Worm (Caenorhabditis elegans) whole organism, late embryonic: ENCODE results near the gene pms-2.

Experiments used
- C38D4.7 ChIP-seq: fragments of 200-800 bp; sonication (Bioruptor generic); optimal IDR thresholded peaks from 2 replicates; lab custom pipeline; 2018; ENCODE audit warnings: mild to moderate bottlenecking, missing genetic modification characterization, moderate library complexity, missing compliant biosample characterization
- F13H6.1 ChIP-seq: sonication (generic microtip); optimal IDR thresholded peaks from 2 replicates; lab custom pipeline; 2016; ENCODE audit warnings: missing genetic modification characterization, missing compliant biosample characterization
- K09A11.1 ChIP-seq: sonication (generic microtip); optimal IDR thresholded peaks from 2 replicates; lab custom pipeline; 2017; ENCODE audit warnings: antibody characterized with exemption, mild to moderate bottlenecking, missing genetic modification characterization, missing compliant biosample characterization; ENCODE audit not compliant: insufficient read depth
- T23F11.4 ChIP-seq: fragments of 200-800 bp; sonication (Bioruptor generic); optimal IDR thresholded peaks from 2 replicates; lab custom pipeline; 2018; ENCODE audit warnings: mild to moderate bottlenecking, missing genetic modification characterization, missing compliant biosample characterization
- ahr-1 ChIP-seq: sonication (generic microtip); optimal IDR thresholded peaks from 2 replicates; lab custom pipeline; 2016; ENCODE audit warnings: missing genetic modification characterization, missing compliant biosample characterization
- ama-1 ChIP-seq: fragments of 150-350 bp; optimal IDR thresholded peaks from 2 replicates; lab custom pipeline; 2014
- ceh-14 ChIP-seq: sonication (generic microtip); optimal IDR thresholded peaks from 2 replicates; lab custom pipeline; 2016; ENCODE audit warnings: missing genotype, missing genetic modification characterization, missing compliant biosample characterization
- ceh-18 ChIP-seq: sonication (generic microtip); optimal IDR thresholded peaks from 2 replicates; lab custom pipeline; 2016; ENCODE audit warnings: missing genetic modification characterization, missing compliant biosample characterization
- ceh-30 ChIP-seq: fragments of 150-350 bp; optimal IDR thresholded peaks from 2 replicates; lab custom pipeline; 2014; ENCODE audit warnings: missing biosample characterization, missing genetic modification characterization
- ceh-31 ChIP-seq: sonication (generic microtip); optimal IDR thresholded peaks from 2 replicates; lab custom pipeline; 2016; ENCODE audit warnings: missing genetic modification characterization, missing compliant biosample characterization
- ceh-45 ChIP-seq: fragments of 200-800 bp; sonication (Bioruptor generic); IDR thresholded peaks from 2 replicates; pipeline ENCODE4 v1.3.6; 2022; ENCODE audit warnings: missing genetic modification reagents, missing genetic modification characterization, missing compliant biosample characterization
- ceh-6 ChIP-seq: fragments of 200-800 bp; sonication (Bioruptor generic); optimal IDR thresholded peaks from 2 replicates; lab custom pipeline; 2018; ENCODE audit warnings: mild to moderate bottlenecking, missing genetic modification characterization, missing compliant biosample characterization
- ceh-9 ChIP-seq: sonication (generic microtip); optimal IDR thresholded peaks from 2 replicates; lab custom pipeline; 2016; ENCODE audit warnings: mild to moderate bottlenecking, missing genetic modification characterization, inconsistent platforms, missing compliant biosample characterization
- che-1 ChIP-seq: sonication (generic microtip); optimal IDR thresholded peaks from 2 replicates; lab custom pipeline; 2016; ENCODE audit warnings: mild to moderate bottlenecking, missing genetic modification characterization, missing compliant biosample characterization
- dmd-4 ChIP-seq: sonication (generic microtip); optimal IDR thresholded peaks from 2 replicates; lab custom pipeline; 2016; ENCODE audit warnings: borderline replicate concordance, missing genetic modification characterization, missing compliant biosample characterization
- elt-4 ChIP-seq: sonication (generic microtip); optimal IDR thresholded peaks from 2 replicates; lab custom pipeline; 2016; ENCODE audit warnings: missing genetic modification characterization, missing compliant biosample characterization
- ets-4 ChIP-seq: sonication (generic microtip); optimal IDR thresholded peaks from 2 replicates; lab custom pipeline; 2016; ENCODE audit warnings: missing genetic modification characterization, missing compliant biosample characterization
- fax-1 ChIP-seq: sonication (generic microtip); optimal IDR thresholded peaks from 2 replicates; lab custom pipeline; 2016; ENCODE audit warnings: missing genotype, missing genetic modification characterization, missing compliant biosample characterization
- hlh-13 ChIP-seq: fragments of 200-800 bp; sonication (Bioruptor generic); optimal IDR thresholded peaks from 2 replicates; lab custom pipeline; 2018; ENCODE audit warnings: mild to moderate bottlenecking, missing genetic modification characterization, missing compliant biosample characterization
- hlh-6 ChIP-seq: sonication (generic microtip); optimal IDR thresholded peaks from 2 replicates; lab custom pipeline; 2016; ENCODE audit warnings: missing genotype, missing genetic modification characterization, missing compliant biosample characterization
- hlh-8 ChIP-seq: sonication (generic microtip); optimal IDR thresholded peaks from 2 replicates; lab custom pipeline; 2016; ENCODE audit warnings: missing genotype, missing genetic modification characterization, missing compliant biosample characterization
- lim-6 ChIP-seq: sonication (generic microtip); optimal IDR thresholded peaks from 2 replicates; lab custom pipeline; 2016; ENCODE audit warnings: missing genetic modification characterization, missing compliant biosample characterization
- lin-11 ChIP-seq: fragments of 200-800 bp; sonication (Bioruptor generic); optimal IDR thresholded peaks from 2 replicates; lab custom pipeline; 2018; ENCODE audit warnings: mild to moderate bottlenecking, missing genetic modification characterization, missing compliant biosample characterization
- madf-2 ChIP-seq: sonication (generic microtip); optimal IDR thresholded peaks from 2 replicates; lab custom pipeline; 2017; ENCODE audit warnings: missing genetic modification characterization, missing compliant biosample characterization
- mec-3 ChIP-seq: sonication (generic microtip); optimal IDR thresholded peaks from 2 replicates; lab custom pipeline; 2016; ENCODE audit warnings: borderline replicate concordance, missing genetic modification characterization, missing compliant biosample characterization
- nfya-1 ChIP-seq: sonication (generic microtip); optimal IDR thresholded peaks from 2 replicates; lab custom pipeline; 2017; ENCODE audit warnings: missing genetic modification characterization, mild to moderate bottlenecking, missing compliant biosample characterization, antibody characterized with exemption, moderate library complexity
- nhr-11 ChIP-seq: fragments of 150-350 bp; optimal IDR thresholded peaks from 2 replicates; lab custom pipeline; 2014; ENCODE audit warnings: missing biosample characterization, missing genetic modification characterization
- nhr-232 ChIP-seq: sonication (generic microtip); optimal IDR thresholded peaks from 2 replicates; lab custom pipeline; 2016; ENCODE audit warnings: missing genetic modification characterization, missing compliant biosample characterization
- npax-4 ChIP-seq: sonication (generic microtip); optimal IDR thresholded peaks from 2 replicates; lab custom pipeline; 2016; ENCODE audit warnings: missing genetic modification characterization, missing compliant biosample characterization
- odd-2 ChIP-seq: sonication (generic microtip); optimal IDR thresholded peaks from 2 replicates; lab custom pipeline; 2017; ENCODE audit warnings: antibody characterized with exemption, mild to moderate bottlenecking, missing genetic modification characterization, missing compliant biosample characterization
- pat-9 ChIP-seq: fragments of 200-800 bp; sonication (Bioruptor generic); optimal IDR thresholded peaks from 2 replicates; lab custom pipeline; 2018; ENCODE audit warnings: mild to moderate bottlenecking, missing genetic modification characterization, moderate library complexity, missing compliant biosample characterization
- pax-1 ChIP-seq: fragments of 150-350 bp; optimal IDR thresholded peaks from 2 replicates; lab custom pipeline; 2014; ENCODE audit warnings: missing biosample characterization, missing genetic modification characterization
- pha-4 ChIP-seq: fragments of 150-350 bp; optimal IDR thresholded peaks from 2 replicates; lab custom pipeline; 2018; ENCODE audit warnings: missing biosample characterization, missing genetic modification reagents, missing genetic modification characterization
- pqm-1 ChIP-seq: sonication (generic microtip); optimal IDR thresholded peaks from 2 replicates; lab custom pipeline; 2016; ENCODE audit warnings: missing genetic modification characterization, missing compliant biosample characterization
- pros-1 ChIP-seq: fragments of 150-350 bp; optimal IDR thresholded peaks from 2 replicates; lab custom pipeline; 2014; ENCODE audit warnings: missing biosample characterization, missing genetic modification reagents, missing genetic modification characterization
- rnt-1 ChIP-seq: sonication (generic microtip); optimal IDR thresholded peaks from 2 replicates; lab custom pipeline; 2016; ENCODE audit warnings: missing genetic modification characterization, missing compliant biosample characterization
- sox-2 ChIP-seq: fragments of 200-800 bp; sonication (Bioruptor generic); IDR thresholded peaks from 2 replicates; pipeline ENCODE4 v1.3.6; 2022; ENCODE audit warnings: missing genetic modification reagents, missing genetic modification characterization, missing compliant biosample characterization
- sox-4 ChIP-seq: sonication (generic microtip); optimal IDR thresholded peaks from 2 replicates; lab custom pipeline; 2017; ENCODE audit warnings: mild to moderate bottlenecking, missing genetic modification characterization, inconsistent platforms, missing compliant biosample characterization
- syd-9 ChIP-seq: sonication (generic microtip); optimal IDR thresholded peaks from 2 replicates; lab custom pipeline; 2016; ENCODE audit warnings: mild to moderate bottlenecking, missing genetic modification characterization, moderate library complexity, missing compliant biosample characterization
- tbx-2 ChIP-seq: sonication (generic microtip); optimal IDR thresholded peaks from 2 replicates; lab custom pipeline; 2016; ENCODE audit warnings: missing genetic modification characterization, missing compliant biosample characterization
- ttx-3 ChIP-seq: sonication (generic microtip); optimal IDR thresholded peaks from 2 replicates; lab custom pipeline; 2016; ENCODE audit warnings: missing genetic modification reagents, missing genetic modification characterization, missing compliant biosample characterization
- unc-3 ChIP-seq, 2 experiments: fragments of 200-800 bp in 1 of 2; sonication (Bioruptor generic) in 1 of 2; sonication (generic microtip) in 1 of 2; conservative IDR thresholded peaks in 1 of 2; optimal IDR thresholded peaks in 1 of 2; 2 replicates each; pipeline versions ENCODE4 v1.3.6 to Lab custom; 2016 to 2022; ENCODE audit warnings: missing compliant biosample characterization in 2 of 2, missing genetic modification characterization in 2 of 2, missing genetic modification reagents in 1 of 2
- unc-42 ChIP-seq: sonication (generic microtip); optimal IDR thresholded peaks from 2 replicates; lab custom pipeline; 2016; ENCODE audit warnings: missing genotype, missing genetic modification characterization, missing compliant biosample characterization
- unc-55 ChIP-seq: sonication (generic microtip); optimal IDR thresholded peaks from 2 replicates; lab custom pipeline; 2017; ENCODE audit warnings: missing biosample characterization, missing genetic modification reagents, missing genetic modification characterization
- zip-5 ChIP-seq: sonication (generic microtip); optimal IDR thresholded peaks from 2 replicates; lab custom pipeline; 2016; ENCODE audit warnings: missing genetic modification characterization, missing compliant biosample characterization
- ztf-16 ChIP-seq: sonication (generic microtip); optimal IDR thresholded peaks from 2 replicates; lab custom pipeline; 2017; ENCODE audit warnings: missing genetic modification characterization, missing compliant biosample characterization

The pms-2 gene

ce11 chrV:11526927-11527491, 43.4 kb downstream of the pms-2 start:
- TF ChIP-seq ceh-31 = no peak
- TF ChIP-seq ceh-9 (tag; lab: Kevin White, UChicago) = no peak
- TF ChIP-seq che-1 (tag; lab: Kevin White, UChicago) = no peak
- no peak for TF ChIP-seq C38D4.7 (GFP tag; lab: Kevin White, UChicago)
- TF ChIP-seq hlh-8 (tag; lab: Kevin White, UChicago) = no peak
- no peak for TF ChIP-seq madf-2 (tag; lab: Kevin White, UChicago)
- TF ChIP-seq sox-4 (tag; lab: Kevin White, UChicago) = no peak

- no peak for TF ChIP-seq unc-3 (GFP tag; conservative IDR thresholded peaks at IDR 0.05; lab: Robert Waterston, UW)
- no peak for TF ChIP-seq unc-3 (tag; optimal IDR thresholded peaks at IDR 0.05; lab: Kevin White, UChicago)
- peak; percentile 59 for TF ChIP-seq nfya-1 (tag; lab: Kevin White, UChicago)
These were observed 45.1 kb downstream of the pms-2 start for ce11 chrV:11525338-11525737.

- TF ChIP-seq madf-2 (tag; lab: Kevin White, UChicago) = peak; percentile 42
- TF ChIP-seq nhr-232 (tag; lab: Kevin White, UChicago) = no peak
- no peak for TF ChIP-seq dmd-4 (tag; lab: Kevin White, UChicago)
- peak; percentile 57 for TF ChIP-seq tbx-2 (tag; lab: Kevin White, UChicago)
- peak; percentile 36 for TF ChIP-seq ceh-14 (tag; lab: Kevin White, UChicago)
- TF ChIP-seq pros-1 (tag; lab: Kevin White, UChicago) = no peak
- peak; percentile 40 for TF ChIP-seq lin-11 (tag; lab: Kevin White, UChicago)
- TF ChIP-seq ceh-9 (tag; lab: Kevin White, UChicago) = no peak
- no peak for TF ChIP-seq syd-9
- TF ChIP-seq ahr-1 = no peak
- peak; percentile 63 for TF ChIP-seq che-1 (tag; lab: Kevin White, UChicago)
- no peak for TF ChIP-seq elt-4 (tag; lab: Kevin White, UChicago)
- no peak for TF ChIP-seq ama-1 (lab: Kevin White, UChicago)
- TF ChIP-seq sox-4 (tag; lab: Kevin White, UChicago) = peak; percentile 34
- peak; percentile 50; the same call in 1 of the 2 replicates for TF ChIP-seq unc-3 (GFP tag; conservative IDR thresholded peaks at IDR 0.05; lab: Robert Waterston, UW)
- TF ChIP-seq unc-3 (tag; optimal IDR thresholded peaks at IDR 0.05; lab: Kevin White, UChicago) = peak; percentile 49
- peak; percentile 33 for TF ChIP-seq K09A11.1
- peak; percentile 9 for TF ChIP-seq ets-4 (tag; lab: Kevin White, UChicago)
- no peak for TF ChIP-seq hlh-8 (tag; lab: Kevin White, UChicago)
- TF ChIP-seq pax-1 = no peak
- TF ChIP-seq unc-55 (GFP tag; lab: Kevin White, UChicago) = peak; percentile 53
- peak; percentile 32 for TF ChIP-seq pat-9
- TF ChIP-seq ceh-6 (GFP tag; lab: Kevin White, UChicago) = no peak
- no peak for TF ChIP-seq ceh-30 (tag; lab: Kevin White, UChicago)
- no peak for TF ChIP-seq ceh-45 (GFP tag; lab: Robert Waterston, UW)
- TF ChIP-seq ttx-3 (tag; lab: Kevin White, UChicago) = peak; percentile 12
- peak; percentile 57 for TF ChIP-seq ztf-16 (tag; lab: Kevin White, UChicago)
- TF ChIP-seq unc-42 (tag; lab: Kevin White, UChicago) = no peak
- TF ChIP-seq lim-6 (tag; lab: Kevin White, UChicago) = no peak
- no peak for TF ChIP-seq mec-3 (tag; lab: Kevin White, UChicago)
- TF ChIP-seq npax-4 = no peak
- no peak for TF ChIP-seq T23F11.4
- peak; percentile 25 for TF ChIP-seq rnt-1
- TF ChIP-seq ceh-18 (tag; lab: Kevin White, UChicago) = peak; percentile 30
- no peak for TF ChIP-seq fax-1
- TF ChIP-seq nfya-1 (tag; lab: Kevin White, UChicago) = peak; percentile 73
- TF ChIP-seq sox-2 (GFP tag; lab: Robert Waterston, UW) = 0 out of 2 replicates have a peak, but pooled peaks have one; percentile 33
- TF ChIP-seq odd-2 (tag; lab: Kevin White, UChicago) = no peak
- TF ChIP-seq pha-4 (tag; lab: Kevin White, UChicago) = no peak
- TF ChIP-seq zip-5 = peak; percentile 9
- no peak for TF ChIP-seq nhr-11 (tag; lab: Kevin White, UChicago)
- TF ChIP-seq pqm-1 (tag; lab: Kevin White, UChicago) = no peak
- TF ChIP-seq F13H6.1 = no peak
- TF ChIP-seq hlh-13 (GFP tag; lab: Kevin White, UChicago) = no peak
- no peak for TF ChIP-seq hlh-6 (tag; lab: Kevin White, UChicago)
These were observed 49.0 kb downstream of the pms-2 start, which contains the start of gene pafo-1 for ce11 chrV:11521448-11521847. TSS of gene pafo-1 (plus strand) at chrV:11521703.
